Worm (Caenorhabditis elegans): Measurements from ENCODE around the gene nonu-1.

ce11 chrIII:4868643-4869042, 18.9 kb upstream of the nonu-1 start, which contains the start of the genes msd-4 and C35D10.3:
- TF ChIP-seq snpc-4 (tag; optimal IDR thresholded peaks at IDR 0.05) = no peak
- no peak for TF ChIP-seq nhr-12 (tag; optimal IDR thresholded peaks at IDR 0.05)
- no peak for TF ChIP-seq nhr-237 (tag; optimal IDR thresholded peaks at IDR 0.05)
- no peak for TF ChIP-seq nhr-76 (tag; optimal IDR thresholded peaks at IDR 0.05)
- no peak for TF ChIP-seq lin-13 (tag; optimal IDR thresholded peaks at IDR 0.05)
- TF ChIP-seq ztf-11 (tag; optimal IDR thresholded peaks at IDR 0.05) = no peak
- no peak for TF ChIP-seq unc-120 (tag; optimal IDR thresholded peaks at IDR 0.05; ENCODE audit: poor library complexity, severe bottlenecking)
- no peak for TF ChIP-seq unc-39 (tag; optimal IDR thresholded peaks at IDR 0.05)
- TF ChIP-seq zip-8 (tag; optimal IDR thresholded peaks at IDR 0.05) = no peak
- no peak for TF ChIP-seq tbx-8 (GFP tag; optimal IDR thresholded peaks at IDR 0.05)
- no peak for TF ChIP-seq blmp-1 (tag; optimal IDR thresholded peaks at IDR 0.05)
- TF ChIP-seq elt-3 (tag; optimal IDR thresholded peaks at IDR 0.05) = no peak
- no peak for TF ChIP-seq mep-1 (tag; optimal IDR thresholded peaks at IDR 0.05)
- TF ChIP-seq drap-1 (GFP tag; optimal IDR thresholded peaks at IDR 0.05) = no peak

All from whole organism, mixed stage, embryonic.